Fruit fly (Drosophila melanogaster): ENCODE data around the gene CG7142.
A peak's percentile ranks its signal among the peaks of the same experiment; 100 is the strongest.

Gene CG7142

DNA sequence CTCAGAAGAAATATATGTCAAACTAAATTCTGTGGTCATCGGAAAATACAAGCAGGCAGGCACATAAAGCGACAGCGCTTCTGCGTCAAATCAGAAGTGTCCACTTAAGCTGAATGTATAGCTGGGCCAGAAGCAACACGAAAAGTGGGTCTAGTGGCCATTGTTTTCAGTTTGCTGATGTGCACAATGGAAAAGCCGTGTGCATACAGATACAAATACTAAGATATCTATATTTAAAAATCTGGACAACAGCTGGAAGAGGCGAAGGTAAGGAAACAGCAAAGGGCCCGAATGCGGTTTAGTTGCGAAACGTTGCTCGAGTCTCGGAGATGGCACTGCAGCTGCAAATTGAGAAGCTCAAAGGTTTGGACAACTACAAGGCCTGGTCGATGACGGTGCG lies 28.5 kb downstream of the CG7142 start, which contains the start of gene CG18598:
TSS of gene CG18598 (plus strand) at position 301 of the 400 bp plus-strand sequence.
- TF ChIP-seq CG13204 (GFP tag; optimal IDR thresholded peaks at IDR 0.05), result no peak
- no peak for TF ChIP-seq CG8159 (tag; optimal IDR thresholded peaks at IDR 0.05)
- no peak for TF ChIP-seq gl (tag; optimal IDR thresholded peaks at IDR 0.05)
- no peak for TF ChIP-seq rn (GFP tag; IDR thresholded peaks at IDR 0.05)
- TF ChIP-seq CG4496 (GFP tag; IDR thresholded peaks at IDR 0.05), result no peak
- TF ChIP-seq Pif1A (GFP tag; optimal IDR thresholded peaks at IDR 0.05), result no peak
- TF ChIP-seq Pif1B (GFP tag; optimal IDR thresholded peaks at IDR 0.05), result no peak
- TF ChIP-seq CG14655 (GFP tag; optimal IDR thresholded peaks at IDR 0.05), result no peak
- TF ChIP-seq EcR (GFP tag; optimal IDR thresholded peaks at IDR 0.05), result no peak

DNA sequence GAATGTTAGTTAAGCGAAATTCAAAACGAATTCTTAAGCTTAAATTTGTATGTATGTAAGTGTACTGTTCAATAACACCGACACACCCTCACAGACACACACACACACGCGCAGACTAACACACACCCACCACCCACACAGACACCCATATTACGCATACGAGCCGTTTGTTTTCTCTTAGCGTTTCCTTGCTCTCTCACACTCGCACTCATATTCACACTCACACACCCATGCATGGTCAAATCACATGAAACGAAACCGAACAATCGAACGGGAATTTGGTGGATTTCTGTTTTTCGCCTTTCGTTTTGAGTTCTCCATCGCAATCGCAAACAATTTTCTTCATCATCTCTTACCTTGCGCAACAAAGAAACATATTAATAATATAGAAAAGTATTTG lies 30.1 kb downstream of the CG7142 start:
- TF ChIP-seq CG8159 (tag; optimal IDR thresholded peaks at IDR 0.05) (no peak), CG34367 (tag; optimal IDR thresholded peaks at IDR 0.05) (no peak), gl (tag; optimal IDR thresholded peaks at IDR 0.05) (no peak), Ets98B (GFP tag; IDR thresholded peaks at IDR 0.05) (peak; percentile 4; the same call in 1 of the 2 replicates), CG15710 (tag; optimal IDR thresholded peaks at IDR 0.05) (no peak)

DNA sequence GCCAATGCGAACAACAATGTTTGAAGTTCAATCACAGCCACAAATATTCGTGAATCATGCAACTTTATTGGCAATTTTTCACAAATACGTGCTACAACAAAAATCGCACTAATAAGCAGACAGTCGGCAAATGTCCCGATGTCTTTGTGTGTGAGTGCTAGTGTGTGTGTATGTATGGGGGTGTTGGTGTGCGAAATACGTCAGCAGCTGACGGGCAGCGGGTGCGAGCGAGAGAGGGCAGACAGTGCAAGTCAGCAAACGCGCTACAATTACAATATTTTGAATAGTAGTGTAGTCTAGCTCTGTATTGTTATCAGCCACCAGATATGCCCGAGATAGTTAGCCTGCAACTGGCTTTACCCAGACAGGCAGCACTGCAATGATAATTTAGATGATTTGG lies 33.3 kb downstream of the CG7142 start:
- TF ChIP-seq rn (GFP tag; IDR thresholded peaks at IDR 0.05), result no peak
- TF ChIP-seq CG17806 (tag; optimal IDR thresholded peaks at IDR 0.05), result no peak
- TF ChIP-seq CG14655 (GFP tag; optimal IDR thresholded peaks at IDR 0.05), result no peak
- TF ChIP-seq CG8159 (tag; optimal IDR thresholded peaks at IDR 0.05), result no peak
- no peak for TF ChIP-seq fd96Ca (GFP tag; IDR thresholded peaks at IDR 0.05)
- TF ChIP-seq D1 (tag; optimal IDR thresholded peaks at IDR 0.05), result no peak
- TF ChIP-seq Ets98B (GFP tag; IDR thresholded peaks at IDR 0.05), result no peak
- no peak for TF ChIP-seq CG13204 (GFP tag; optimal IDR thresholded peaks at IDR 0.05)

DNA sequence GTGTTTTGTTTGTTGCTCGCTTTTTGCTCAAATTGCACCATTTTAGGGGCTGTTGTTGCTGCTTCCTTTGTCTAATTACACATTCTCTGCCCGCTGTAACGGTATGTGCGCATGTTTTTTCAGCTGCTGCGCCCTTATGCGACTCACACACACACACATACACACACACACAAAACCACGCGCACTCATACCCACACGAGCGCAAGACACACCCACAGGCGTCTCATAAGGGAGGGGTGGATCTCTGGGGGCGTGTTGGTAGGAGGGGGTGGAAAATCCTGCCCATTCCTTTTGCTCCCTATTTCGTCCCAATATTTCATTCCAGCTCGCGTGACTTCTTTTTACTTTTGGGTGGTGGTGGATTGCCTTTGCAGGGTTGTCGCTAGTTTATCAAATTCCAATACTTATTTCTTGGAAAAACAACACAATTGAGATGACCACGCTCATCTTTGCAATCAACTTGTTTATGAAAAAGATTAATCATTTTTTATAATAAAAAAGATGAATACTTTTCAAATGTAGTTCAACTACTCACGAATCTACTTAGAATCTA lies 34.2 kb downstream of the CG7142 start:
- no peak for TF ChIP-seq CG34367 (tag; optimal IDR thresholded peaks at IDR 0.05)
- TF ChIP-seq rn (GFP tag; IDR thresholded peaks at IDR 0.05), result no peak
- 0 out of 3 replicates have a peak, but pooled peaks have one; percentile 9 for TF ChIP-seq CG4496 (GFP tag; IDR thresholded peaks at IDR 0.05)

DNA sequence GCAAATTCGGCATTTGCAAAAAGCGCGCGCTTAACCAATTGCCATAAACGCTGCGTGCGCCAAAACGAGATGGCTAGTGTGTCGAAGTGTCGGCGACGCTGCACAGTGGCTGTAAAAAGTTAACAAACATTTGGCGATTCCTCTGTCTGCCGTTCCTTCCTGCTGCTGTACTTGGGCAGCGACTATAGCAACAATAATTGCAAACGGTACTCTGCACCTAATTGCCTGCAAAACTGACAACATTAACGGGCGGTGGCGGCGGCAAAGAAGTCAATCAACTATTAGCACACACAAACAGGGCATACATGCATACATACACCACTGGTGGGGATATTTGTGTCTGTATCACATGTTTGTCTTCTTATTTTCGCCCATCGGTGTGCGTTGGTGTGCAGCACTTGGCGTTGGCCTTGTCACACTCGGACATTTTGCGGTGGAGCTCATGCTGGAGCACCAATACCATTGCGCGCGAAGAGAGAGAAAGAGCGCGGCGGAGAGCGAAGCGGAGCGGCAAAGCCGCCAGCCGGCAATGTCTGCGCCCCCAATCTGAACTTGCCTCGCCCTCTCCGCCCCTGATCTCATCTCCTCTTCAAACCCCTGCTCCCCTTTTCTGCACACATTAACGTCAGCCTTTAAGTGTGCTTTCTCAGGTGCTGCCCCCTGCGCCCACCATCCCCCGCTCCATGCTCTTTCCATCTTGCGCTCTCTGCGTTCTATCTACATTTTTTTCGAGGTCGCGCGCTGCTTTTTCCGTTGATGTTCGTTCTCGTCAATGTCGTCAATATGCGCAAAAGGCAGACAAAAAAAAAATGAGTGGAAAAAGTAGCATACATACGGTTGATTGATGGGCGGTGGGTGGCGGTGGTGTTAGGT lies 34.9 kb downstream of the CG7142 start:
- no peak for TF ChIP-seq CG4496 (GFP tag; IDR thresholded peaks at IDR 0.05)
- peak; percentile 13; the same call in 1 of the 2 replicates for TF ChIP-seq CG12605 (GFP tag; IDR thresholded peaks at IDR 0.05)
- no peak for TF ChIP-seq CG9948 (tag; optimal IDR thresholded peaks at IDR 0.05)
- TF ChIP-seq gl (tag; optimal IDR thresholded peaks at IDR 0.05), result no peak
- TF ChIP-seq CG34367 (tag; optimal IDR thresholded peaks at IDR 0.05), result no peak
- TF ChIP-seq D1 (tag; optimal IDR thresholded peaks at IDR 0.05), result no peak
- TF ChIP-seq CG8301 (tag; optimal IDR thresholded peaks at IDR 0.05), result peak; percentile 4
- TF ChIP-seq CG14655 (GFP tag; optimal IDR thresholded peaks at IDR 0.05), result no peak
- peak; percentile 19 for TF ChIP-seq Pif1A (GFP tag; optimal IDR thresholded peaks at IDR 0.05)
- no peak for TF ChIP-seq CG17806 (tag; optimal IDR thresholded peaks at IDR 0.05)
- peak; percentile 87 for TF ChIP-seq CG13204 (GFP tag; optimal IDR thresholded peaks at IDR 0.05)
- TF ChIP-seq CG8159 (tag; optimal IDR thresholded peaks at IDR 0.05), result no peak
- TF ChIP-seq Pif1B (GFP tag; optimal IDR thresholded peaks at IDR 0.05), result peak; percentile 2
- peak; percentile 31 for TF ChIP-seq Snoo (tag; optimal IDR thresholded peaks at IDR 0.05)
- TF ChIP-seq fd96Ca (GFP tag; IDR thresholded peaks at IDR 0.05), result peak; percentile 39; the same call in 1 of the 3 replicates
- no peak for TF ChIP-seq CG10348 (GFP tag; IDR thresholded peaks at IDR 0.05)
- no peak for TF ChIP-seq rn (GFP tag; IDR thresholded peaks at IDR 0.05)
- no peak for TF ChIP-seq CG15710 (tag; optimal IDR thresholded peaks at IDR 0.05)
- peak; percentile 61 for TF ChIP-seq Ets98B (GFP tag; IDR thresholded peaks at IDR 0.05)
- TF ChIP-seq EcR (GFP tag; optimal IDR thresholded peaks at IDR 0.05), result peak; percentile 93
- TF ChIP-seq CG32121 (GFP tag; IDR thresholded peaks at IDR 0.05), result peak; percentile 36; the same call in 1 of the 2 replicates

DNA sequence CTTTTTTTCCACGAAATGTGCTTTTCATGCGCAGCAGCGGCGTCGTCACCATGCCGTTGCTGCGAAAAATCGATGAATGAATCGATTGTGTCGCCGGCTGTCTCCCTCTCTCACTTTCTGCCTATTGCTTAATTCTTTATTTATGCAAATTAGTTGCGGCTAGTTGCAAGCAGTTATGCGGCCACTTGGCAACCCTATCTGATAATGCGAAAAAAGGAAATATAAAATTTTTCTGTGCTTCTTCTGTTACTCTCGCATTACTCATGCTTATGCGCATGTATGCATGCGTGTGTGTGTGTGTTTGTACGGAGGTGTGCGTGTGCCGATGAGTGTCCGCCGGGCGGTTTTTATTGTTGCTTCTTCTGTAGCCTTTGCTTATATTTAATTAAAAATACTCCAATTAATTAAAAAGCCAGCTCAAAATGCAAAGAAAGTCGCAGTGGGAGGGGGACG lies 35.6 kb downstream of the CG7142 start:
- TF ChIP-seq CG15710 (tag; optimal IDR thresholded peaks at IDR 0.05), result peak; percentile 11
- no peak for TF ChIP-seq rn (GFP tag; IDR thresholded peaks at IDR 0.05)
- TF ChIP-seq EcR (GFP tag; optimal IDR thresholded peaks at IDR 0.05), result no peak
- no peak for TF ChIP-seq CG34367 (tag; optimal IDR thresholded peaks at IDR 0.05)
- TF ChIP-seq Snoo (tag; optimal IDR thresholded peaks at IDR 0.05), result peak; percentile 37
- TF ChIP-seq CG4496 (GFP tag; IDR thresholded peaks at IDR 0.05), result peak; percentile 67
- TF ChIP-seq CG14655 (GFP tag; optimal IDR thresholded peaks at IDR 0.05), result peak; percentile 39
- TF ChIP-seq gl (tag; optimal IDR thresholded peaks at IDR 0.05), result no peak
- TF ChIP-seq CG9948 (tag; optimal IDR thresholded peaks at IDR 0.05), result no peak
- no peak for TF ChIP-seq CG10348 (GFP tag; IDR thresholded peaks at IDR 0.05)
- TF ChIP-seq CG17806 (tag; optimal IDR thresholded peaks at IDR 0.05), result no peak
- TF ChIP-seq Pif1B (GFP tag; optimal IDR thresholded peaks at IDR 0.05), result peak; percentile 39
- TF ChIP-seq CG32121 (GFP tag; IDR thresholded peaks at IDR 0.05), result peak; percentile 55; the same call in 1 of the 2 replicates
- TF ChIP-seq Pif1A (GFP tag; optimal IDR thresholded peaks at IDR 0.05), result peak; percentile 41
- no peak for TF ChIP-seq CG12605 (GFP tag; IDR thresholded peaks at IDR 0.05)
- no peak for TF ChIP-seq D1 (tag; optimal IDR thresholded peaks at IDR 0.05)
- TF ChIP-seq CG8159 (tag; optimal IDR thresholded peaks at IDR 0.05), result peak; percentile 16
- TF ChIP-seq fd96Ca (GFP tag; IDR thresholded peaks at IDR 0.05), result peak; percentile 71
- peak; percentile 9 for TF ChIP-seq CG8301 (tag; optimal IDR thresholded peaks at IDR 0.05)
- TF ChIP-seq Ets98B (GFP tag; IDR thresholded peaks at IDR 0.05), result peak; percentile 71
